Fruit fly (Drosophila melanogaster) whole organism, embryonic: ENCODE measurements around the gene dob.

Experiments used
- ATbp ChIP-seq: fragments of 200-800 bp; sonication (Bioruptor generic); optimal IDR thresholded peaks from 2 replicates; lab custom pipeline; 2017; ENCODE audit warnings: missing biosample characterization, mild to moderate bottlenecking, missing genetic modification characterization, missing genetic modification reagents
- Abd-B ChIP-seq: fragments of 200-800 bp; sonication (Bioruptor generic); optimal IDR thresholded peaks from 2 replicates; lab custom pipeline; 2018; ENCODE audit warnings: missing biosample characterization, mild to moderate bottlenecking, missing genetic modification characterization, moderate library complexity
- Atf3 ChIP-seq: fragments of 200-800 bp; sonication (Bioruptor generic); optimal IDR thresholded peaks from 3 replicates; lab custom pipeline; 2016; ENCODE audit warnings: missing biosample characterization, missing genetic modification characterization
- Bgb ChIP-seq: fragments of 200-800 bp; sonication (Bioruptor generic); IDR thresholded peaks from 2 replicates; pipeline ENCODE4 v1.3.6; 2022; ENCODE audit warnings: missing biosample characterization, missing genetic modification characterization; ENCODE audit not compliant: partially characterized antibody
- CG10147 ChIP-seq: fragments of 200-800 bp; sonication (Bioruptor generic); optimal IDR thresholded peaks from 2 replicates; lab custom pipeline; 2019; ENCODE audit warnings: missing biosample characterization, mild to moderate bottlenecking, missing genetic modification characterization, moderate library complexity
- CG10321 ChIP-seq: fragments of 200-800 bp; sonication (Bioruptor generic); IDR thresholded peaks from 2 replicates; pipeline ENCODE4 v1.3.6; 2022; ENCODE audit warnings: missing biosample characterization, missing genetic modification characterization
- CG10366 ChIP-seq: fragments of 200-800 bp; sonication (Bioruptor generic); IDR thresholded peaks from 2 replicates; pipeline ENCODE4 v1.3.6; 2022; ENCODE audit warnings: missing biosample characterization, missing genetic modification characterization
- CG10979 ChIP-seq: fragments of 200-800 bp; sonication (Bioruptor generic); optimal IDR thresholded peaks from 2 replicates; lab custom pipeline; 2018; ENCODE audit warnings: missing biosample characterization, mild to moderate bottlenecking, missing genetic modification characterization, moderate library complexity
- CG11560 ChIP-seq: fragments of 200-800 bp; sonication (Bioruptor generic); IDR thresholded peaks from 3 replicates; pipeline ENCODE4 v1.3.6; 2022; ENCODE audit warnings: missing biosample characterization, missing genetic modification characterization
- CG11696 ChIP-seq: fragments of 200-800 bp; sonication (Bioruptor generic); IDR thresholded peaks from 2 replicates; pipeline ENCODE4 v1.3.6; 2022; ENCODE audit warnings: missing biosample characterization, missing genetic modification characterization
- CG12219 ChIP-seq: fragments of 200-800 bp; sonication (Bioruptor generic); optimal IDR thresholded peaks from 3 replicates; lab custom pipeline; 2018; ENCODE audit warnings: missing biosample characterization, mild to moderate bottlenecking, missing genetic modification characterization
- CG12236 ChIP-seq: fragments of 200-800 bp; sonication (Bioruptor generic); optimal IDR thresholded peaks from 2 replicates; lab custom pipeline; 2016; ENCODE audit warnings: missing biosample characterization, missing genetic modification characterization
- CG15514 ChIP-seq: fragments of 200-800 bp; sonication (Bioruptor generic); optimal IDR thresholded peaks from 3 replicates; lab custom pipeline; 2017; ENCODE audit warnings: missing biosample characterization, missing genetic modification characterization, mild to moderate bottlenecking, moderate library complexity, missing genetic modification reagents
- CG18262 ChIP-seq: fragments of 200-800 bp; optimal IDR thresholded peaks from 3 replicates; lab custom pipeline; 2019; ENCODE audit warnings: missing biosample characterization, mild to moderate bottlenecking, missing genetic modification characterization, moderate library complexity
- CG2120 ChIP-seq: fragments of 200-800 bp; sonication (Bioruptor generic); optimal IDR thresholded peaks from 3 replicates; lab custom pipeline; 2016; ENCODE audit warnings: missing biosample characterization, missing genetic modification characterization
- CG2202 ChIP-seq: fragments of 200-800 bp; sonication (Bioruptor generic); optimal IDR thresholded peaks from 2 replicates; lab custom pipeline; 2018; ENCODE audit warnings: missing biosample characterization, mild to moderate bottlenecking, missing genetic modification characterization
- CG3065 ChIP-seq: fragments of 200-800 bp; sonication (Bioruptor generic); optimal IDR thresholded peaks from 2 replicates; lab custom pipeline; 2016; ENCODE audit warnings: missing biosample characterization, missing genetic modification characterization
- CG4424 ChIP-seq: fragments of 200-800 bp; sonication (Bioruptor generic); optimal IDR thresholded peaks from 3 replicates; lab custom pipeline; 2016; ENCODE audit warnings: missing biosample characterization, missing genetic modification characterization
- CG4617 ChIP-seq: fragments of 200-800 bp; sonication (Bioruptor generic); optimal IDR thresholded peaks from 3 replicates; lab custom pipeline; 2016; ENCODE audit warnings: missing biosample characterization, missing genetic modification characterization, borderline replicate concordance
- CG6683 ChIP-seq: fragments of 200-800 bp; sonication (Bioruptor generic); optimal IDR thresholded peaks from 2 replicates; lab custom pipeline; 2017; ENCODE audit warnings: missing biosample characterization, mild to moderate bottlenecking, missing genetic modification characterization, missing genetic modification reagents
- CG9215 ChIP-seq: fragments of 200-800 bp; sonication (Bioruptor generic); IDR thresholded peaks from 2 replicates; pipeline ENCODE4 v1.3.6; 2022; ENCODE audit warnings: missing biosample characterization, missing genetic modification characterization
- D19A ChIP-seq: fragments of 200-800 bp; optimal IDR thresholded peaks from 3 replicates; lab custom pipeline; 2019; ENCODE audit warnings: missing biosample characterization, mild to moderate bottlenecking, missing genetic modification characterization, moderate library complexity
- Dad ChIP-seq: fragments of 200-800 bp; sonication (Bioruptor generic); optimal IDR thresholded peaks from 3 replicates; lab custom pipeline; 2016; ENCODE audit warnings: missing biosample characterization, missing genetic modification characterization
- Dip2 ChIP-seq: fragments of 200-800 bp; sonication (Bioruptor generic); IDR thresholded peaks from 2 replicates; pipeline ENCODE4 v1.3.6; 2022; ENCODE audit warnings: missing biosample characterization, missing genetic modification characterization
- Fer2 ChIP-seq: fragments of 200-800 bp; sonication (Bioruptor generic); optimal IDR thresholded peaks from 2 replicates; lab custom pipeline; 2018; ENCODE audit warnings: missing biosample characterization, mild to moderate bottlenecking, missing genetic modification characterization, moderate library complexity
- HLH4C ChIP-seq: fragments of 200-800 bp; sonication (Bioruptor generic); IDR thresholded peaks from 3 replicates; pipeline ENCODE4 v1.3.6; 2022; ENCODE audit warnings: missing biosample characterization, missing genetic modification characterization; ENCODE audit not compliant: partially characterized antibody
- HmgZ ChIP-seq: fragments of 200-800 bp; sonication (Bioruptor generic); optimal IDR thresholded peaks from 2 replicates; lab custom pipeline; 2018; ENCODE audit warnings: missing biosample characterization, mild to moderate bottlenecking, missing genetic modification characterization
- Hr51 ChIP-seq, 2 experiments: fragments of 200-800 bp; sonication (Bioruptor generic); optimal IDR thresholded peaks; 2 replicates in 1 of 2; 3 replicates in 1 of 2; lab custom pipeline; 2016 to 2018; ENCODE audit warnings: missing biosample characterization in 2 of 2, missing genetic modification characterization in 2 of 2, mild to moderate bottlenecking in 1 of 2, moderate library complexity in 1 of 2
- Kr ChIP-seq: fragments of 200-800 bp; sonication (Bioruptor generic); optimal IDR thresholded peaks from 2 replicates; lab custom pipeline; 2017; ENCODE audit warnings: missing biosample characterization, mild to moderate bottlenecking, missing genetic modification characterization
- Mad ChIP-seq: fragments of 200-800 bp; sonication (Bioruptor generic); optimal IDR thresholded peaks from 2 replicates; lab custom pipeline; 2016; ENCODE audit warnings: missing biosample characterization, missing genetic modification characterization
- NFAT ChIP-seq: fragments of 200-800 bp; sonication (Bioruptor generic); IDR thresholded peaks from 2 replicates; pipeline ENCODE4 v1.3.6; 2022; ENCODE audit warnings: missing biosample characterization, missing genetic modification characterization
- Oli ChIP-seq: fragments of 200-800 bp; sonication (Bioruptor generic); optimal IDR thresholded peaks from 2 replicates; lab custom pipeline; 2018; ENCODE audit warnings: missing biosample characterization, mild to moderate bottlenecking, missing genetic modification characterization, moderate library complexity
- ac ChIP-seq: fragments of 200-800 bp; sonication (Bioruptor generic); optimal IDR thresholded peaks from 3 replicates; lab custom pipeline; 2017; ENCODE audit warnings: missing biosample characterization, mild to moderate bottlenecking, missing genetic modification characterization
- disco-r ChIP-seq: fragments of 200-800 bp; sonication (Bioruptor generic); optimal IDR thresholded peaks from 2 replicates; lab custom pipeline; 2016; ENCODE audit warnings: missing biosample characterization, missing genetic modification characterization
- esg ChIP-seq: fragments of 200-800 bp; sonication (Bioruptor generic); conservative IDR thresholded peaks from 2 replicates; pipeline ENCODE4 v1.3.6; 2022; ENCODE audit warnings: missing biosample characterization, missing genetic modification characterization
- ewg ChIP-seq: fragments of 200-800 bp; sonication (Bioruptor generic); optimal IDR thresholded peaks from 3 replicates; lab custom pipeline; 2017; ENCODE audit warnings: mild to moderate bottlenecking, missing biosample characterization, missing genetic modification reagents, missing genetic modification characterization
- exex ChIP-seq: fragments of 200-800 bp; sonication (Bioruptor generic); optimal IDR thresholded peaks from 4 replicates; lab custom pipeline; 2018; ENCODE audit warnings: missing biosample characterization, mild to moderate bottlenecking, missing genetic modification characterization, moderate library complexity
- fru ChIP-seq: fragments of >200 bp; optimal IDR thresholded peaks from 2 replicates; lab custom pipeline; 2017
- ftz-f1 ChIP-seq: fragments of 200-800 bp; sonication (Bioruptor generic); optimal IDR thresholded peaks from 2 replicates; lab custom pipeline; 2016; ENCODE audit warnings: missing biosample characterization, missing genetic modification characterization
- her ChIP-seq: fragments of 200-800 bp; sonication (Bioruptor generic); optimal IDR thresholded peaks from 2 replicates; lab custom pipeline; 2016; ENCODE audit warnings: missing biosample characterization, missing genetic modification characterization
- hth ChIP-seq: fragments of >200 bp; optimal IDR thresholded peaks from 2 replicates; lab custom pipeline; 2017; ENCODE audit warnings: inconsistent platforms
- kay ChIP-seq: fragments of 200-800 bp; sonication (Bioruptor generic); optimal IDR thresholded peaks from 2 replicates; lab custom pipeline; 2016; ENCODE audit warnings: missing biosample characterization, missing genetic modification characterization
- lola ChIP-seq, 3 experiments: fragments of >200 bp in 2 of 3; fragments of 200-800 bp in 1 of 3; sonication (Bioruptor generic) in 1 of 3; optimal IDR thresholded peaks; 2 replicates each; lab custom pipeline; 2017 to 2019; ENCODE audit warnings: missing biosample characterization in 3 of 3, missing genetic modification characterization in 3 of 3, mild to moderate bottlenecking in 1 of 3, moderate library complexity in 1 of 3
- luna ChIP-seq: fragments of 200-800 bp; sonication (Bioruptor generic); optimal IDR thresholded peaks from 2 replicates; lab custom pipeline; 2016; ENCODE audit warnings: missing biosample characterization, missing genetic modification characterization
- ro ChIP-seq: fragments of 200-800 bp; sonication (Bioruptor generic); IDR thresholded peaks from 2 replicates; pipeline ENCODE4 v1.3.6; 2022; ENCODE audit warnings: missing biosample characterization, missing genetic modification characterization
- run ChIP-seq: fragments of 200-800 bp; sonication (Bioruptor generic); optimal IDR thresholded peaks from 3 replicates; lab custom pipeline; 2018; ENCODE audit warnings: missing biosample characterization, mild to moderate bottlenecking, missing genetic modification characterization
- sd ChIP-seq: fragments of 200-800 bp; sonication (Bioruptor generic); optimal IDR thresholded peaks from 3 replicates; lab custom pipeline; 2018; ENCODE audit warnings: missing biosample characterization, mild to moderate bottlenecking, missing genetic modification characterization, moderate library complexity
- slbo ChIP-seq: fragments of 200-800 bp; sonication (Bioruptor generic); IDR thresholded peaks from 2 replicates; pipeline ENCODE4 v1.3.6; 2022; ENCODE audit warnings: missing biosample characterization, missing genetic modification characterization
- tio ChIP-seq: fragments of 200-800 bp; sonication (Bioruptor generic); optimal IDR thresholded peaks from 2 replicates; lab custom pipeline; 2017; ENCODE audit warnings: missing biosample characterization, missing genetic modification characterization, inconsistent platforms

Gene dob

dm6 chrX:15085777-15086510, 19.1 kb downstream of the dob start, which contains the start of the genes CG15027 and Dbct (continued):
- TF ChIP-seq disco-r (GFP tag; lab: Kevin White, UChicago) = no peak
- TF ChIP-seq run (tag; lab: Kevin White, UChicago) = no peak
- peak; percentile 84 for TF ChIP-seq HmgZ
- TF ChIP-seq CG2120 = peak; percentile 59
- TF ChIP-seq CG11560 (tag; lab: Robert Waterston, UW) = 0 out of 3 replicates have a peak, but pooled peaks have one; percentile 39
- peak; percentile 62; the same call in 2 of the 3 replicates for TF ChIP-seq HLH4C
- peak; percentile 40; the same call in 1 of the 2 replicates for TF ChIP-seq Bgb (GFP tag; lab: Robert Waterston, UW)
- TF ChIP-seq Mad (GFP tag; lab: Kevin White, UChicago) = peak; percentile 30
- no peak for TF ChIP-seq fru (lab: Kevin White, UChicago)
- peak; percentile 19 for TF ChIP-seq ewg
- TF ChIP-seq lola (GFP tag; optimal IDR thresholded peaks at IDR 0.05; lab: Kevin White, UChicago) = peak in 1 of 3 experiments; percentile 69
- TF ChIP-seq Dip2 = no peak
- TF ChIP-seq slbo = peak; percentile 72
- no peak for TF ChIP-seq her (GFP tag; lab: Kevin White, UChicago)
- TF ChIP-seq CG9215 = peak; percentile 68
- TF ChIP-seq Abd-B (GFP tag; lab: Kevin White, UChicago) = peak; percentile 48
- TF ChIP-seq CG10321 = no peak
- TF ChIP-seq CG10147 (GFP tag; lab: Kevin White, UChicago) = peak; percentile 55
- no peak for TF ChIP-seq luna (GFP tag; lab: Kevin White, UChicago)
- TF ChIP-seq CG3065 = no peak
- peak; percentile 19 for TF ChIP-seq ATbp (GFP tag; lab: Kevin White, UChicago)
- peak; percentile 85 for TF ChIP-seq kay (GFP tag; lab: Kevin White, UChicago)
- no peak for TF ChIP-seq ftz-f1 (GFP tag; lab: Kevin White, UChicago)
- TF ChIP-seq CG10979 (tag; lab: Kevin White, UChicago) = peak; percentile 64
- peak; percentile 44 for TF ChIP-seq esg (GFP tag; lab: Robert Waterston, UW)
- TF ChIP-seq CG11696 (GFP tag; lab: Robert Waterston, UW) = 0 out of 2 replicates have a peak, but pooled peaks have one; percentile 24
- TF ChIP-seq CG2202 (tag; lab: Kevin White, UChicago) = peak; percentile 33
- TF ChIP-seq D19A (tag; lab: Kevin White, UChicago) = peak; percentile 50
- no peak for TF ChIP-seq hth (lab: Kevin White, UChicago)
- no peak for TF ChIP-seq CG12219 (GFP tag; lab: Kevin White, UChicago)
- peak; percentile 63 for TF ChIP-seq CG10366 (GFP tag; lab: Robert Waterston, UW)
- TF ChIP-seq tio (GFP tag; lab: Kevin White, UChicago) = peak; percentile 24
- peak; percentile 61 for TF ChIP-seq Oli (tag; lab: Kevin White, UChicago)
- peak; percentile 42 for TF ChIP-seq Fer2 (tag; lab: Kevin White, UChicago)
- no peak for TF ChIP-seq ro (GFP tag; lab: Robert Waterston, UW)
- TF ChIP-seq CG15514 (GFP tag; lab: Kevin White, UChicago) = peak; percentile 33
- TF ChIP-seq sd (tag; lab: Kevin White, UChicago) = peak; percentile 87
- TF ChIP-seq CG18262 (tag; lab: Kevin White, UChicago) = peak; percentile 56
- peak; percentile 61 for TF ChIP-seq CG4424 (GFP tag; lab: Kevin White, UChicago)
- peak; percentile 42 for TF ChIP-seq exex (tag; lab: Kevin White, UChicago)
- peak; percentile 27 for TF ChIP-seq CG4617 (GFP tag; lab: Kevin White, UChicago)
- peak; percentile 22; the same call in 1 of the 2 replicates for TF ChIP-seq NFAT (GFP tag; lab: Robert Waterston, UW)
- TF ChIP-seq CG6683 (GFP tag; lab: Kevin White, UChicago) = no peak
- no peak for TF ChIP-seq Kr (GFP tag; lab: Kevin White, UChicago)
- no peak for TF ChIP-seq Atf3 (GFP tag; lab: Kevin White, UChicago)
- no peak for TF ChIP-seq CG12236
- peak in 1 of 2 experiments; percentile 66 for TF ChIP-seq Hr51 (GFP tag; optimal IDR thresholded peaks at IDR 0.05; lab: Kevin White, UChicago)
- TF ChIP-seq ac (GFP tag; lab: Kevin White, UChicago) = no peak
- no peak for TF ChIP-seq Dad (GFP tag; lab: Kevin White, UChicago)
